Worm (Caenorhabditis elegans): ENCODE results near the gene Y70C5B.2.
"Not testable (repeated sequence)": the region's sequence is repeated elsewhere in the genome, so short reads cannot be mapped to it uniquely, and the experiment has no call there.

Gene Y70C5B.2

ce11 chrV:16660816-16661215 is at the start of gene Y70C5B.2:
Gene Y70C5B.2, minus strand, starts transcription at chrV:16660916.
- TF ChIP-seq skn-1 (tag; optimal IDR thresholded peaks at IDR 0.05); unc-62 (GFP tag; optimal IDR thresholded peaks at IDR 0.05); Y55F3AM.14 (GFP tag; optimal IDR thresholded peaks at IDR 0.05): not testable (repeated sequence)

DNA sequence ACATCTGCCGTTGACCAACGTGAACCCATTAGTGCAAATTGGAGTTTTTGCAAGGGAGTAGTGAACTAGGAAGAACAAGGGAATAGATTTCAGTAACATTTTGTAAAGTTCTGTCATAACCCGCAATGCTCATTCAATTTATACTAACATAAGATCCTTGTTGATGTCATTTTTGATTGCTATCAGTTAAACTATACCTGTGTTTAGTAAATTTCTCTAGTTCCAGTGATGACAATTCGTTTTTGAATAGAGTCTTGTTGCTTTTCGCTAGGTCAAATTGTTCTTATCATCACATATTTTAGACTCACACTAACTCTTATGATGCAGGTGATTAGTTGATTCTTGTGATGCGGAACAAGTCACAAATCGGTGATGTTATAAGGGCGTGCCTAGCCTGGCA is 45.8 kb upstream of the Y70C5B.2 start, which contains the start of gene clec-9:
Gene clec-9, minus strand, starts transcription at position 101 of the 400 bp plus-strand sequence.
- TF ChIP-seq nhr-12 (tag; optimal IDR thresholded peaks at IDR 0.05) (no peak), snpc-4 (tag; optimal IDR thresholded peaks at IDR 0.05) (no peak), sma-9 (GFP tag; optimal IDR thresholded peaks at IDR 0.05) (no peak), sma-9 (tag; optimal IDR thresholded peaks at IDR 0.05) (no peak), C34F6.9 (tag; optimal IDR thresholded peaks at IDR 0.05) (no peak), elt-3 (tag; optimal IDR thresholded peaks at IDR 0.05) (no peak), unc-62 (GFP tag; optimal IDR thresholded peaks at IDR 0.05) (no peak), F13H6.1 (tag; optimal IDR thresholded peaks at IDR 0.05) (no peak), zag-1 (tag; optimal IDR thresholded peaks at IDR 0.05) (no peak), ZK546.5 (tag; optimal IDR thresholded peaks at IDR 0.05) (no peak), egl-27 (tag; optimal IDR thresholded peaks at IDR 0.05) (no peak), R02D3.7 (tag; optimal IDR thresholded peaks at IDR 0.05) (no peak)

- TF ChIP-seq nhr-25 (tag; optimal IDR thresholded peaks at IDR 0.05) (no peak), ztf-11 (tag; optimal IDR thresholded peaks at IDR 0.05) (no peak), Y55F3AM.14 (GFP tag; optimal IDR thresholded peaks at IDR 0.05) (no peak), ztf-4 (tag; optimal IDR thresholded peaks at IDR 0.05) (no peak), mdl-1 (tag; optimal IDR thresholded peaks at IDR 0.05) (no peak), ztf-1 (GFP tag; conservative IDR thresholded peaks at IDR 0.05) (no peak)
Measured at ce11 chrV:16699752-16700259, 39.1 kb upstream of the Y70C5B.2 start, which contains the start of gene Y70C5C.1. Gene Y70C5C.1, plus strand, starts transcription at chrV:16700209.

DNA sequence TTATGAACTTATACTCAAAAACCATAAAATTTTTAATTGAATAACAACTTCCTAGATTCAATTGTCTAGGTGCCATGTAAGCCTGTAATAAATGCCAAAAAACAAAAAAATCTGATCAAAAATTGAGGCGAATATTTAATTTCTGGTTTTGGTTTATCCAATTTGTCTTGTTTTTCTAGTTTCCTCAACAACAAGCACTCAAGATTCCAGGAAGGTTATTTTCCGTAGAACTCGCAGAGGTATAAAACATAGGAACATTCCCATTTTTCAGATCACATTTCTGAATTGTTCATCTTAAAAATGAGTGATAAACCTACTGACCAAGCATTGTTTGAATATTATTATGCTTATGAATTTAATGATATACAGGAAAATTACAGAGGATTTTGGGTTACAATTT is 36.5 kb upstream of the Y70C5B.2 start, which contains the start of gene srw-41:
Gene srw-41, plus strand, starts transcription at position 301 of the 400 bp plus-strand sequence.
- no peak for TF ChIP-seq nhr-77 (tag; optimal IDR thresholded peaks at IDR 0.05)
- TF ChIP-seq egl-27 (tag; optimal IDR thresholded peaks at IDR 0.05) = no peak
- TF ChIP-seq ZK546.5 (tag; optimal IDR thresholded peaks at IDR 0.05) = no peak
- no peak for TF ChIP-seq nhr-6 (tag; optimal IDR thresholded peaks at IDR 0.05)
- TF ChIP-seq R02D3.7 (tag; optimal IDR thresholded peaks at IDR 0.05) = no peak
- TF ChIP-seq sma-9 (GFP tag; optimal IDR thresholded peaks at IDR 0.05) = no peak
- no peak for TF ChIP-seq sma-9 (tag; optimal IDR thresholded peaks at IDR 0.05)
- TF ChIP-seq gmeb-1 (tag; optimal IDR thresholded peaks at IDR 0.05) = no peak
- no peak for TF ChIP-seq nhr-10 (tag; optimal IDR thresholded peaks at IDR 0.05)
- TF ChIP-seq lin-11 (tag; optimal IDR thresholded peaks at IDR 0.05) = no peak

- TF ChIP-seq unc-55 (GFP tag; optimal IDR thresholded peaks at IDR 0.05) (no peak), Y55F3AM.14 (GFP tag; optimal IDR thresholded peaks at IDR 0.05) (no peak), skn-1 (tag; optimal IDR thresholded peaks at IDR 0.05) (no peak), nhr-21 (tag; optimal IDR thresholded peaks at IDR 0.05) (no peak), blmp-1 (tag; optimal IDR thresholded peaks at IDR 0.05; ENCODE audit: insufficient read depth) (no peak), nhr-12 (tag; optimal IDR thresholded peaks at IDR 0.05) (no peak), alr-1 (tag; optimal IDR thresholded peaks at IDR 0.05) (no peak), ztf-4 (tag; optimal IDR thresholded peaks at IDR 0.05) (no peak), nhr-23 (tag; optimal IDR thresholded peaks at IDR 0.05) (no peak)
Measured at ce11 chrV:16695499-16695898, 34.8 kb upstream of the Y70C5B.2 start.

ce11 chrV:16694538-16694937 is 33.8 kb upstream of the Y70C5B.2 start, which contains the start of gene srz-101:
Gene srz-101, plus strand, starts transcription at chrV:16694838.
- no peak for TF ChIP-seq sem-4 (tag; optimal IDR thresholded peaks at IDR 0.05)
- no peak for TF ChIP-seq nhr-11 (tag; optimal IDR thresholded peaks at IDR 0.05)
- TF ChIP-seq peb-1 (tag; optimal IDR thresholded peaks at IDR 0.05) = no peak
- no peak for TF ChIP-seq lin-11 (tag; optimal IDR thresholded peaks at IDR 0.05)
- no peak for TF ChIP-seq ZK546.5 (tag; optimal IDR thresholded peaks at IDR 0.05)
- TF ChIP-seq lin-13 (GFP tag; optimal IDR thresholded peaks at IDR 0.05) = no peak
- no peak for TF ChIP-seq blmp-1 (tag; optimal IDR thresholded peaks at IDR 0.05; ENCODE audit: insufficient read depth)
- TF ChIP-seq lsy-2 (tag; optimal IDR thresholded peaks at IDR 0.05) = no peak
- no peak for TF ChIP-seq C34F6.9 (tag; optimal IDR thresholded peaks at IDR 0.05)

Measured in whole organism, L2 larva.